Fruit fly (Drosophila melanogaster) whole organism, embryonic: ENCODE measurements around the gene CG7906.

ENCODE experiments used
- Antp ChIP-seq: fragments of 200-800 bp; sonication (Bioruptor generic); optimal IDR thresholded peaks from 3 replicates; lab custom pipeline; 2016; ENCODE audit warnings: missing biosample characterization, missing genetic modification characterization
- Atf6 ChIP-seq: fragments of 200-800 bp; sonication (Bioruptor generic); IDR thresholded peaks from 2 replicates; pipeline ENCODE4 v1.3.6; 2022; ENCODE audit warnings: missing biosample characterization, missing genetic modification characterization
- CG10979 ChIP-seq: fragments of 200-800 bp; sonication (Bioruptor generic); optimal IDR thresholded peaks from 2 replicates; lab custom pipeline; 2018; ENCODE audit warnings: missing biosample characterization, mild to moderate bottlenecking, missing genetic modification characterization, moderate library complexity
- CG11696 ChIP-seq: fragments of 200-800 bp; sonication (Bioruptor generic); IDR thresholded peaks from 2 replicates; pipeline ENCODE4 v1.3.6; 2022; ENCODE audit warnings: missing biosample characterization, missing genetic modification characterization
- CG17328 ChIP-seq: fragments of 200-800 bp; sonication (Bioruptor generic); IDR thresholded peaks from 2 replicates; pipeline ENCODE4 v1.3.6; 2022; ENCODE audit warnings: missing biosample characterization, missing genetic modification characterization
- CG17802 ChIP-seq: fragments of 200-800 bp; sonication (Bioruptor generic); optimal IDR thresholded peaks from 2 replicates; lab custom pipeline; 2018; ENCODE audit warnings: missing biosample characterization, mild to moderate bottlenecking, missing genetic modification characterization, moderate library complexity
- CG18476 ChIP-seq: fragments of 200-800 bp; sonication (Bioruptor generic); optimal IDR thresholded peaks from 2 replicates; lab custom pipeline; 2016; ENCODE audit warnings: missing biosample characterization, mild to moderate bottlenecking, missing genetic modification characterization
- CG31224 ChIP-seq: fragments of 200-800 bp; sonication (Bioruptor generic); IDR thresholded peaks from 2 replicates; pipeline ENCODE4 v1.3.6; 2022; ENCODE audit warnings: missing biosample characterization, missing genetic modification characterization
- CG3281 ChIP-seq: fragments of 200-800 bp; sonication (Bioruptor generic); optimal IDR thresholded peaks from 3 replicates; lab custom pipeline; 2017; ENCODE audit warnings: missing biosample characterization, mild to moderate bottlenecking, missing genetic modification characterization
- CG5180 ChIP-seq: fragments of 200-800 bp; sonication (Bioruptor generic); optimal IDR thresholded peaks from 3 replicates; lab custom pipeline; 2017; ENCODE audit warnings: missing biosample characterization, missing genetic modification characterization, mild to moderate bottlenecking, moderate library complexity, missing genetic modification reagents
- CG6175 ChIP-seq: fragments of 200-800 bp; sonication (Bioruptor generic); IDR thresholded peaks from 3 replicates; pipeline ENCODE4 v1.3.6; 2022; ENCODE audit warnings: missing biosample characterization, missing genetic modification characterization
- CG6813 ChIP-seq: fragments of 200-800 bp; sonication (Bioruptor generic); optimal IDR thresholded peaks from 2 replicates; lab custom pipeline; 2017; ENCODE audit warnings: missing biosample characterization, missing genetic modification characterization, mild to moderate bottlenecking, moderate library complexity, missing genetic modification reagents
- CG7556 ChIP-seq: fragments of 200-800 bp; sonication (Bioruptor generic); optimal IDR thresholded peaks from 2 replicates; lab custom pipeline; 2017; ENCODE audit warnings: missing biosample characterization, mild to moderate bottlenecking, missing genetic modification characterization
- CG7963 ChIP-seq: fragments of 200-800 bp; sonication (Bioruptor generic); IDR thresholded peaks from 3 replicates; pipeline ENCODE4 v1.3.6; 2022; ENCODE audit warnings: missing biosample characterization, missing genetic modification characterization; ENCODE audit not compliant: partially characterized antibody
- CG9215 ChIP-seq: fragments of 200-800 bp; sonication (Bioruptor generic); IDR thresholded peaks from 2 replicates; pipeline ENCODE4 v1.3.6; 2022; ENCODE audit warnings: missing biosample characterization, missing genetic modification characterization
- CG9797 ChIP-seq: fragments of 200-800 bp; sonication (Bioruptor generic); optimal IDR thresholded peaks from 3 replicates; lab custom pipeline; 2018; ENCODE audit warnings: missing biosample characterization, mild to moderate bottlenecking, missing genetic modification characterization
- CoRest ChIP-seq: fragments of 200-800 bp; sonication (Bioruptor generic); optimal IDR thresholded peaks from 3 replicates; lab custom pipeline; 2018; ENCODE audit warnings: missing biosample characterization, mild to moderate bottlenecking, missing genetic modification characterization, moderate library complexity
- D ChIP-seq, 2 experiments: fragments of 200-800 bp in 1 of 2; fragments of >200 bp in 1 of 2; sonication (Bioruptor generic) in 1 of 2; optimal IDR thresholded peaks; 2 replicates in 1 of 2; 3 replicates in 1 of 2; lab custom pipeline; 2017; ENCODE audit warnings: mild to moderate bottlenecking in 1 of 2, missing biosample characterization in 1 of 2, missing genetic modification characterization in 1 of 2, missing genetic modification reagents in 1 of 2
- Doc3 ChIP-seq: fragments of 200-800 bp; sonication (Bioruptor generic); IDR thresholded peaks from 3 replicates; pipeline ENCODE4 v1.3.6; 2022; ENCODE audit warnings: missing biosample characterization, missing genetic modification characterization; ENCODE audit not compliant: partially characterized antibody
- E2f1 ChIP-seq: fragments of 200-800 bp; sonication (Bioruptor generic); IDR thresholded peaks from 2 replicates; pipeline ENCODE4 v1.3.6; 2022; ENCODE audit warnings: missing biosample characterization, missing genetic modification characterization
- ERR ChIP-seq: fragments of 200-800 bp; sonication (Bioruptor generic); optimal IDR thresholded peaks from 2 replicates; lab custom pipeline; 2016; ENCODE audit warnings: missing biosample characterization, missing genetic modification characterization
- HLHmδ ChIP-seq: fragments of 200-800 bp; sonication (Bioruptor generic); optimal IDR thresholded peaks from 2 replicates; lab custom pipeline; 2018; ENCODE audit warnings: missing biosample characterization, mild to moderate bottlenecking, missing genetic modification characterization, moderate library complexity
- Lim3 ChIP-seq: fragments of 200-800 bp; sonication (Bioruptor generic); IDR thresholded peaks from 2 replicates; pipeline ENCODE4 v1.3.6; 2022; ENCODE audit warnings: missing biosample characterization, missing genetic modification characterization
- Max ChIP-seq: fragments of 200-800 bp; sonication (Bioruptor generic); optimal IDR thresholded peaks from 2 replicates; lab custom pipeline; 2016; ENCODE audit warnings: missing biosample characterization, mild to moderate bottlenecking, missing genetic modification characterization
- Med ChIP-seq: fragments of 200-800 bp; sonication (Bioruptor generic); peaks from one replicate; lab custom pipeline; 2016; ENCODE audit warnings: missing biosample characterization, missing genetic modification characterization, mild to moderate bottlenecking, inconsistent platforms, moderate library complexity
- NC2α ChIP-seq: fragments of 200-800 bp; sonication (Bioruptor generic); optimal IDR thresholded peaks from 2 replicates; lab custom pipeline; 2016; ENCODE audit warnings: missing biosample characterization, missing genetic modification characterization
- NFAT ChIP-seq: fragments of 200-800 bp; sonication (Bioruptor generic); IDR thresholded peaks from 2 replicates; pipeline ENCODE4 v1.3.6; 2022; ENCODE audit warnings: missing biosample characterization, missing genetic modification characterization
- Oaz ChIP-seq: fragments of 200-800 bp; sonication (Bioruptor generic); IDR thresholded peaks from 2 replicates; pipeline ENCODE4 v1.3.6; 2022; ENCODE audit warnings: missing biosample characterization, missing genetic modification characterization
- PHDP ChIP-seq: fragments of 200-800 bp; sonication (Bioruptor generic); optimal IDR thresholded peaks from 3 replicates; lab custom pipeline; 2018; ENCODE audit warnings: missing biosample characterization, mild to moderate bottlenecking, missing genetic modification characterization, moderate library complexity
- Spps ChIP-seq: fragments of 200-800 bp; sonication (Bioruptor generic); optimal IDR thresholded peaks from 2 replicates; lab custom pipeline; 2018; ENCODE audit warnings: missing biosample characterization, mild to moderate bottlenecking, missing genetic modification characterization
- Trl ChIP-seq, 3 experiments: fragments of >200 bp in 2 of 3; fragments of 200-800 bp in 1 of 3; sonication (Bioruptor generic) in 1 of 3; optimal IDR thresholded peaks; 2 replicates in 1 of 3; 3 replicates in 2 of 3; lab custom pipeline; 2016 to 2017; ENCODE audit warnings: missing biosample characterization in 1 of 3, missing genetic modification characterization in 1 of 3
- Xbp1 ChIP-seq: fragments of 200-800 bp; sonication (Bioruptor generic); optimal IDR thresholded peaks from 3 replicates; lab custom pipeline; 2016; ENCODE audit warnings: missing biosample characterization, mild to moderate bottlenecking, missing genetic modification characterization
- br ChIP-seq: fragments of >200 bp; optimal IDR thresholded peaks from 2 replicates; lab custom pipeline; 2017
- croc ChIP-seq: fragments of 200-800 bp; sonication (Bioruptor generic); conservative IDR thresholded peaks from 3 replicates; pipeline ENCODE4 v1.3.6; 2022; ENCODE audit warnings: missing biosample characterization, missing genetic modification characterization
- her ChIP-seq: fragments of 200-800 bp; sonication (Bioruptor generic); optimal IDR thresholded peaks from 2 replicates; lab custom pipeline; 2016; ENCODE audit warnings: missing biosample characterization, missing genetic modification characterization
- kay ChIP-seq: fragments of 200-800 bp; sonication (Bioruptor generic); optimal IDR thresholded peaks from 2 replicates; lab custom pipeline; 2016; ENCODE audit warnings: missing biosample characterization, missing genetic modification characterization
- ken ChIP-seq: fragments of 200-800 bp; sonication (Bioruptor generic); IDR thresholded peaks from 3 replicates; pipeline ENCODE4 v1.3.6; 2022; ENCODE audit warnings: missing biosample characterization, missing genetic modification characterization
- lab ChIP-seq: fragments of 200-800 bp; sonication (Bioruptor generic); optimal IDR thresholded peaks from 3 replicates; lab custom pipeline; 2017; ENCODE audit warnings: missing biosample characterization, missing genetic modification characterization, mild to moderate bottlenecking, moderate library complexity, missing genetic modification reagents
- lmd ChIP-seq: fragments of 200-800 bp; sonication (Bioruptor generic); IDR thresholded peaks from 2 replicates; pipeline ENCODE4 v1.3.6; 2022; ENCODE audit warnings: missing biosample characterization, missing genetic modification characterization
- mam ChIP-seq: fragments of 200-800 bp; sonication (Bioruptor generic); optimal IDR thresholded peaks from 3 replicates; lab custom pipeline; 2016; ENCODE audit warnings: missing biosample characterization, missing genetic modification characterization
- nau ChIP-seq: fragments of 200-800 bp; sonication (Bioruptor generic); optimal IDR thresholded peaks from 3 replicates; lab custom pipeline; 2017; ENCODE audit warnings: missing biosample characterization, mild to moderate bottlenecking, missing genetic modification characterization, missing genetic modification reagents
- pfk ChIP-seq: fragments of 200-800 bp; sonication (Bioruptor generic); optimal IDR thresholded peaks from 2 replicates; lab custom pipeline; 2018; ENCODE audit warnings: missing biosample characterization, mild to moderate bottlenecking, missing genetic modification characterization, moderate library complexity
- scrt ChIP-seq: fragments of 200-800 bp; sonication (Bioruptor generic); optimal IDR thresholded peaks from 2 replicates; lab custom pipeline; 2018; ENCODE audit warnings: missing biosample characterization, mild to moderate bottlenecking, missing genetic modification characterization, moderate library complexity
- seq ChIP-seq: fragments of 200-800 bp; sonication (Bioruptor generic); IDR thresholded peaks from 2 replicates; pipeline ENCODE4 v1.3.6; 2022; ENCODE audit warnings: missing biosample characterization, missing genetic modification characterization
- shn ChIP-seq: fragments of 200-800 bp; sonication (Bioruptor generic); optimal IDR thresholded peaks from 3 replicates; lab custom pipeline; 2016; ENCODE audit warnings: missing biosample characterization, missing genetic modification characterization
- stc ChIP-seq: fragments of 200-800 bp; sonication (Bioruptor generic); IDR thresholded peaks from 2 replicates; pipeline ENCODE4 v1.3.6; 2022; ENCODE audit warnings: missing biosample characterization, missing genetic modification characterization
- stwl ChIP-seq: fragments of 200-800 bp; sonication (Bioruptor generic); optimal IDR thresholded peaks from 3 replicates; lab custom pipeline; 2018; ENCODE audit warnings: missing biosample characterization, mild to moderate bottlenecking, missing genetic modification characterization, moderate library complexity
- tin ChIP-seq: fragments of 200-800 bp; sonication (Bioruptor generic); optimal IDR thresholded peaks from 3 replicates; lab custom pipeline; 2016; ENCODE audit warnings: missing biosample characterization, missing genetic modification characterization
- trem ChIP-seq: fragments of 200-800 bp; optimal IDR thresholded peaks from 3 replicates; lab custom pipeline; 2019; ENCODE audit warnings: missing biosample characterization, mild to moderate bottlenecking, missing genetic modification characterization, moderate library complexity
- usp ChIP-seq: fragments of >200 bp; optimal IDR thresholded peaks from 2 replicates; lab custom pipeline; 2017; ENCODE audit warnings: missing biosample characterization, missing genetic modification characterization

Gene CG7906

dm6 chr3L:14200966-14201365 lies 35.5 kb upstream of the CG7906 start (continued):
- TF ChIP-seq CoRest (tag; lab: Kevin White, UChicago) (no peak), D (optimal IDR thresholded peaks at IDR 0.05; lab: Kevin White, UChicago) (peak; percentile 1), D (GFP tag; optimal IDR thresholded peaks at IDR 0.05; lab: Kevin White, UChicago) (no peak), kay (peak; percentile 82), CG11696 (GFP tag; lab: Robert Waterston, UW) (no peak), br (lab: Kevin White, UChicago) (no peak), Trl (optimal IDR thresholded peaks at IDR 0.05; lab: Kevin White, UChicago) (peak; percentile 62 to 65), Trl (GFP tag; optimal IDR thresholded peaks at IDR 0.05; lab: Kevin White, UChicago) (no peak), CG6175 (no peak), HLHmδ (GFP tag; lab: Kevin White, UChicago) (peak; percentile 20), Max (no peak), Med (GFP tag; lab: Kevin White, UChicago) (peak; percentile 54), Spps (no peak), CG17802 (tag; lab: Kevin White, UChicago) (no peak), stc (GFP tag; lab: Robert Waterston, UW) (no peak; the same call in 1 of the 2 replicates), seq (GFP tag; lab: Robert Waterston, UW) (peak; percentile 46; the same call in 1 of the 2 replicates), nau (GFP tag; lab: Kevin White, UChicago) (no peak), croc (GFP tag; lab: Robert Waterston, UW) (no peak), stwl (tag; lab: Kevin White, UChicago) (peak; percentile 13), CG9797 (GFP tag; lab: Kevin White, UChicago) (no peak), CG5180 (GFP tag; lab: Kevin White, UChicago) (peak; percentile 65), Xbp1 (GFP tag; lab: Kevin White, UChicago) (no peak), CG18476 (GFP tag; lab: Kevin White, UChicago) (no peak), NFAT (GFP tag; lab: Robert Waterston, UW) (no peak), CG9215 (GFP tag; lab: Robert Waterston, UW) (no peak), Atf6 (GFP tag; lab: Robert Waterston, UW) (0 out of 2 replicates have a peak, but pooled peaks have one; percentile 27), her (no peak), pfk (GFP tag; lab: Kevin White, UChicago) (no peak), CG6813 (GFP tag; lab: Kevin White, UChicago) (no peak), CG7963 (GFP tag; lab: Robert Waterston, UW) (no peak; the same call in 2 of the 3 replicates), CG7556 (GFP tag; lab: Kevin White, UChicago) (no peak), NC2α (GFP tag; lab: Kevin White, UChicago) (no peak), tin (GFP tag; lab: Kevin White, UChicago) (no peak), shn (GFP tag; lab: Kevin White, UChicago) (no peak), usp (GFP tag; lab: Kevin White, UChicago) (no peak), lmd (no peak), CG31224 (no peak), CG17328 (GFP tag; lab: Robert Waterston, UW) (peak; percentile 27; the same call in 1 of the 2 replicates), E2f1 (GFP tag; lab: Robert Waterston, UW) (no peak), lab (GFP tag; lab: Kevin White, UChicago) (peak; percentile 14), scrt (GFP tag; lab: Kevin White, UChicago) (no peak), mam (no peak), PHDP (no peak), CG3281 (GFP tag; lab: Kevin White, UChicago) (no peak), trem (peak; percentile 27), Antp (GFP tag; lab: Kevin White, UChicago) (no peak), Doc3 (GFP tag; lab: Robert Waterston, UW) (no peak), ken (no peak), Lim3 (GFP tag; lab: Robert Waterston, UW) (no peak), ERR (GFP tag; lab: Kevin White, UChicago) (no peak), CG10979 (no peak), Oaz (no peak)
